Fruit fly (Drosophila melanogaster): ENCODE results near the gene ex.

Gene ex

DNA sequence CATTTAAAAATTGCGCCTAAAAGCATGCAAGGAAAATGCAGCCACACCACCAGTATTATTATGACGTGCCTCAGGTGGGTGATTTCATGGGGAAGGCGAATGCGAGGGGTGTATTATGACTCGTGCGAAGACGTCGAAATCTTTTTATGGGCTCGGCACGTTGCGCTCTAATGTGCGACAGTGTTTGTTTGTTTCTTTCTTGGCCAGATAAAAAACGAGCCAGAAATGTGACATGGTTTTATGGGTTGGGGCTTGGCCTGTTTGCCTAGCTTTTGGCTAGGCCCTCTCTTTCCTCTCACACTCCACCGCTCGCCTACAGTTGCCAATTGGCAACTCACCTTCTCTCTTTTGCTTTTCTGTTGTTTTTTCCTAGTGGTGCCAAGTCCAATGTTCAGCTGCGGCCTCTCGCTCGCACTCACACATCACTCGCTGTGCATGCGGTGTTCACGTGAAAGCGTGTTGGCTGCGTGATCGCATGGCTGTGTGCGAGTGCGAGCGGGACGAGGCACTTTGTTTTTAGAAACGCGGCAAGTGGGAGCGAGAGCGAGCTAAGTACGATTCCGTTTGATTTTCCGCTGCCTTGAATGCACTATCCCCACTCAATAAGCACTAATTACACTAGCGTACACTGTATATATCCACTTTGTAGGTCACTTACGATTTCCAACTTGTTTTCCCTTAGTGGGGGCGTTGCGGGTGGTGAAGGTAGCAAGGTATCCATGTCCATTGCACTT lies 47.9 kb downstream of the ex start (continued):
- TF ChIP-seq TFAM (GFP tag; optimal IDR thresholded peaks at IDR 0.05), result no peak
- no peak for TF ChIP-seq tap (tag; optimal IDR thresholded peaks at IDR 0.05)
- no peak for TF ChIP-seq fd102C (GFP tag; optimal IDR thresholded peaks at IDR 0.05)
- TF ChIP-seq CG16863 (GFP tag; optimal IDR thresholded peaks at IDR 0.05), result no peak
- TF ChIP-seq dati (GFP tag; IDR thresholded peaks at IDR 0.05), result no peak
- no peak for TF ChIP-seq CG4282 (GFP tag; optimal IDR thresholded peaks at IDR 0.05)
- no peak for TF ChIP-seq z (GFP tag; IDR thresholded peaks at IDR 0.05)
- no peak for TF ChIP-seq CG2202 (tag; optimal IDR thresholded peaks at IDR 0.05)
- no peak for TF ChIP-seq fd64A (GFP tag; optimal IDR thresholded peaks at IDR 0.05)
- TF ChIP-seq Sin3A (optimal IDR thresholded peaks at IDR 0.05), result peak; percentile 21
- TF ChIP-seq pita (GFP tag; optimal IDR thresholded peaks at IDR 0.05), result no peak
- TF ChIP-seq dan (GFP tag; IDR thresholded peaks at IDR 0.05), result no peak
- TF ChIP-seq sob (GFP tag; IDR thresholded peaks at IDR 0.05), result no peak
- peak; percentile 46 for TF ChIP-seq D19A (tag; optimal IDR thresholded peaks at IDR 0.05)
- TF ChIP-seq ac (GFP tag; optimal IDR thresholded peaks at IDR 0.05), result no peak
- TF ChIP-seq dmrt11E (tag; optimal IDR thresholded peaks at IDR 0.05), result no peak
- peak; percentile 3 for TF ChIP-seq CG4424 (GFP tag; optimal IDR thresholded peaks at IDR 0.05)
- no peak for TF ChIP-seq CG4328 (GFP tag; optimal IDR thresholded peaks at IDR 0.05)
- no peak for TF ChIP-seq sisA (GFP tag; IDR thresholded peaks at IDR 0.05)
- peak; percentile 80 for TF ChIP-seq CG8478 (optimal IDR thresholded peaks at IDR 0.05)
- TF ChIP-seq CG10147 (GFP tag; optimal IDR thresholded peaks at IDR 0.05), result no peak
- no peak for TF ChIP-seq CG15696 (tag; optimal IDR thresholded peaks at IDR 0.05)
- TF ChIP-seq Hmx (GFP tag; optimal IDR thresholded peaks at IDR 0.05), result no peak
- TF ChIP-seq pho (GFP tag; optimal IDR thresholded peaks at IDR 0.05), result peak; percentile 27
- no peak for TF ChIP-seq Adf1 (GFP tag; IDR thresholded peaks at IDR 0.05)
- TF ChIP-seq Elba2 (GFP tag; optimal IDR thresholded peaks at IDR 0.05), result peak; percentile 89
- no peak for TF ChIP-seq rib (GFP tag; IDR thresholded peaks at IDR 0.05)
- no peak for TF ChIP-seq Rx (GFP tag; IDR thresholded peaks at IDR 0.05)
- TF ChIP-seq CG8944 (GFP tag; optimal IDR thresholded peaks at IDR 0.05), result no peak
- no peak for TF ChIP-seq Stat92E (GFP tag; optimal IDR thresholded peaks at IDR 0.05)
- TF ChIP-seq NC2β (GFP tag; optimal IDR thresholded peaks at IDR 0.05), result no peak
- no peak for TF ChIP-seq CG12236 (GFP tag; optimal IDR thresholded peaks at IDR 0.05)
- no peak for TF ChIP-seq Atf-2 (GFP tag; optimal IDR thresholded peaks at IDR 0.05)
- no peak for TF ChIP-seq Usf (GFP tag; optimal IDR thresholded peaks at IDR 0.05)
- no peak for TF ChIP-seq CHES-1-like (GFP tag; optimal IDR thresholded peaks at IDR 0.05)
- TF ChIP-seq fru (optimal IDR thresholded peaks at IDR 0.05), result no peak
- no peak for TF ChIP-seq CG11085 (GFP tag; IDR thresholded peaks at IDR 0.05)
- TF ChIP-seq disco-r (GFP tag; optimal IDR thresholded peaks at IDR 0.05), result no peak
- TF ChIP-seq CG14050 (GFP tag; IDR thresholded peaks at IDR 0.05), result no peak
- no peak for TF ChIP-seq Dip2 (GFP tag; IDR thresholded peaks at IDR 0.05)
- TF ChIP-seq ems (GFP tag; optimal IDR thresholded peaks at IDR 0.05), result peak; percentile 17
- TF ChIP-seq CG13424 (tag; optimal IDR thresholded peaks at IDR 0.05), result no peak
- no peak for TF ChIP-seq wor (GFP tag; IDR thresholded peaks at IDR 0.05)
- TF ChIP-seq CTCF (GFP tag; optimal IDR thresholded peaks at IDR 0.05), result peak; percentile 53
- peak in 1 of 2 experiments; percentile 11 for TF ChIP-seq dpn (GFP tag; optimal IDR thresholded peaks at IDR 0.05)
- peak; percentile 3 for TF ChIP-seq repo (GFP tag; optimal IDR thresholded peaks at IDR 0.05)
- no peak for TF ChIP-seq CG2889 (GFP tag; IDR thresholded peaks at IDR 0.05)
- TF ChIP-seq CG9932 (GFP tag; IDR thresholded peaks at IDR 0.05), result no peak
- TF ChIP-seq pnt (GFP tag; optimal IDR thresholded peaks at IDR 0.05), result no peak
- TF ChIP-seq al (GFP tag; IDR thresholded peaks at IDR 0.05), result no peak
- TF ChIP-seq jigr1 (GFP tag; IDR thresholded peaks at IDR 0.05), result no peak
- peak; percentile 78 for TF ChIP-seq scrt (GFP tag; optimal IDR thresholded peaks at IDR 0.05)
- no peak for TF ChIP-seq CG2199 (GFP tag; IDR thresholded peaks at IDR 0.05)
- no peak for TF ChIP-seq slbo (GFP tag; IDR thresholded peaks at IDR 0.05)
